Worm (Caenorhabditis elegans) whole organism, L2 larva: ENCODE data around the gene prp-6.
"Not testable (repeated sequence)": the region's sequence is repeated elsewhere in the genome, so short reads cannot be mapped to it uniquely, and the experiment has no call there.

Experiments used
- lin-13 ChIP-seq: fragments of 150-350 bp; optimal IDR thresholded peaks from 2 replicates; lab custom pipeline; 2014; ENCODE audit warnings: missing biosample characterization, missing genetic modification reagents, missing genetic modification characterization
- lsy-2 ChIP-seq, 2 experiments: fragments of 150-350 bp in 1 of 2; sonication (generic microtip) in 1 of 2; optimal IDR thresholded peaks; 2 replicates each; lab custom pipeline; 2014 to 2017; ENCODE audit warnings: missing biosample characterization in 2 of 2, missing genetic modification characterization in 2 of 2
- nhr-6 ChIP-seq: fragments of 150-350 bp; optimal IDR thresholded peaks from 2 replicates; lab custom pipeline; 2014; ENCODE audit warnings: missing biosample characterization, missing genetic modification characterization
- ztf-11 ChIP-seq: sonication (generic microtip); optimal IDR thresholded peaks from 2 replicates; lab custom pipeline; 2017; ENCODE audit warnings: missing biosample characterization, missing genetic modification characterization

- TF ChIP-seq lin-13 (GFP tag; lab: Kevin White, UChicago); nhr-6 (tag; lab: Kevin White, UChicago); ztf-11 (tag; lab: Kevin White, UChicago); lsy-2 (tag; optimal IDR thresholded peaks at IDR 0.05; lab: Kevin White, UChicago): not testable (repeated sequence)
Measured at ce11 chrV:18069195-18069594, 46.9 kb downstream of the prp-6 start.
